Worm (Caenorhabditis elegans) whole organism, L1 larva: Measurements from ENCODE around the gene psmd-9.
A peak's percentile ranks its signal among the peaks of the same experiment; 100 is the strongest.

Experiments used
- C04F5.9 ChIP-seq: sonication (generic microtip); optimal IDR thresholded peaks from 2 replicates; lab custom pipeline; 2016; ENCODE audit warnings: missing genetic modification characterization, missing compliant biosample characterization
- Y116A8C.19 ChIP-seq: sonication (generic microtip); optimal IDR thresholded peaks from 2 replicates; lab custom pipeline; 2016; ENCODE audit warnings: missing compliant biosample characterization, missing genetic modification characterization, borderline replicate concordance
- alr-1 ChIP-seq: fragments of 200-800 bp; sonication (Bioruptor generic); optimal IDR thresholded peaks from 2 replicates; lab custom pipeline; 2018; ENCODE audit warnings: borderline replicate concordance, mild to moderate bottlenecking, missing genetic modification characterization, missing compliant biosample characterization
- ama-1 ChIP-seq: fragments of 150-350 bp; optimal IDR thresholded peaks from 2 replicates; lab custom pipeline; 2014
- blmp-1 ChIP-seq: fragments of 150-350 bp; optimal IDR thresholded peaks from 2 replicates; lab custom pipeline; 2014; ENCODE audit warnings: missing biosample characterization, missing genetic modification characterization
- ceh-82 ChIP-seq, 3 experiments: fragments of 150-350 bp in 1 of 3; sonication (generic microtip) in 2 of 3; optimal IDR thresholded peaks; 2 replicates each; lab custom pipeline; 2014 to 2017; ENCODE audit warnings: missing biosample characterization in 3 of 3, missing genetic modification characterization in 3 of 3
- ceh-88 ChIP-seq: fragments of 200-800 bp; sonication (Bioruptor generic); IDR thresholded peaks from 2 replicates; pipeline ENCODE4 v1.3.6; 2022; ENCODE audit warnings: missing genetic modification characterization, missing compliant biosample characterization
- ceh-90 ChIP-seq: sonication (generic microtip); optimal IDR thresholded peaks from 2 replicates; lab custom pipeline; 2016; ENCODE audit warnings: missing genetic modification characterization, missing compliant biosample characterization
- ces-1 ChIP-seq: fragments of 150-350 bp; optimal IDR thresholded peaks from 2 replicates; lab custom pipeline; 2014; ENCODE audit warnings: missing biosample characterization, missing genetic modification reagents, missing genetic modification characterization
- dsc-1 ChIP-seq: sonication (generic microtip); optimal IDR thresholded peaks from 2 replicates; lab custom pipeline; 2016; ENCODE audit warnings: mild to moderate bottlenecking, missing genetic modification characterization, missing compliant biosample characterization
- efl-1 ChIP-seq, 4 experiments: fragments of 150-350 bp; optimal IDR thresholded peaks in 3 of 4; peaks in 1 of 4; 1 replicate in 1 of 4; 2 replicates in 3 of 4; lab custom pipeline; 2014; ENCODE audit warnings: missing biosample characterization in 2 of 4, missing genetic modification characterization in 2 of 4, missing genetic modification reagents in 2 of 4
- egl-13 ChIP-seq: sonication (generic microtip); optimal IDR thresholded peaks from 2 replicates; lab custom pipeline; 2016; ENCODE audit warnings: missing genotype, missing genetic modification reagents, missing genetic modification characterization, missing compliant biosample characterization
- elt-2 ChIP-seq: sonication (generic microtip); optimal IDR thresholded peaks from 2 replicates; lab custom pipeline; 2016; ENCODE audit warnings: missing genetic modification characterization, mild to moderate bottlenecking, inconsistent platforms, missing compliant biosample characterization, missing genetic modification reagents
- elt-3 ChIP-seq, 6 experiments: fragments of 150-350 bp in 1 of 6; sonication (generic microtip); optimal IDR thresholded peaks; 2 replicates each; lab custom pipeline; 2017 to 2018; ENCODE audit warnings: missing biosample characterization in 6 of 6, missing genetic modification characterization in 6 of 6, inconsistent platforms in 1 of 6
- ets-5 ChIP-seq: fragments of 200-800 bp; sonication (Bioruptor generic); IDR thresholded peaks from 2 replicates; pipeline ENCODE4 v1.3.6; 2022; ENCODE audit warnings: missing genetic modification characterization, missing compliant biosample characterization
- fkh-10 ChIP-seq: sonication (generic microtip); optimal IDR thresholded peaks from 2 replicates; lab custom pipeline; 2017; ENCODE audit warnings: missing biosample characterization, missing genetic modification reagents, missing genetic modification characterization
- fkh-4 ChIP-seq: sonication (generic microtip); optimal IDR thresholded peaks from 2 replicates; lab custom pipeline; 2016; ENCODE audit warnings: missing compliant biosample characterization, missing genetic modification characterization, borderline replicate concordance
- fkh-8 ChIP-seq: sonication (generic microtip); optimal IDR thresholded peaks from 2 replicates; lab custom pipeline; 2016; ENCODE audit warnings: mild to moderate bottlenecking, missing genetic modification characterization, missing compliant biosample characterization
- fos-1 ChIP-seq: fragments of 150-350 bp; optimal IDR thresholded peaks from 2 replicates; lab custom pipeline; 2014; ENCODE audit warnings: missing biosample characterization, missing genetic modification characterization
- hlh-4 ChIP-seq: sonication (generic microtip); optimal IDR thresholded peaks from 2 replicates; lab custom pipeline; 2016; ENCODE audit warnings: mild to moderate bottlenecking, missing genetic modification characterization, missing compliant biosample characterization
- isw-1 ChIP-seq: fragments of 200-800 bp; sonication (Bioruptor generic); IDR thresholded peaks from 2 replicates; pipeline ENCODE4 v1.3.6; 2022; ENCODE audit warnings: missing genetic modification characterization, missing compliant biosample characterization
- lin-14 ChIP-seq: fragments of 200-800 bp; sonication (Bioruptor generic); optimal IDR thresholded peaks from 2 replicates; lab custom pipeline; 2018; ENCODE audit warnings: mild to moderate bottlenecking, missing genetic modification characterization, moderate library complexity, missing compliant biosample characterization
- lin-15B ChIP-seq: fragments of 150-350 bp; sonication (generic microtip); optimal IDR thresholded peaks from 3 replicates; lab custom pipeline; 2014; ENCODE audit warnings: missing biosample characterization, missing genetic modification characterization
- lin-35 ChIP-seq, 2 experiments: fragments of 150-350 bp; optimal IDR thresholded peaks; 2 replicates each; lab custom pipeline; 2014; ENCODE audit warnings: missing biosample characterization in 2 of 2, missing genetic modification characterization in 2 of 2, missing genetic modification reagents in 2 of 2
- lin-39 ChIP-seq: fragments of 150-350 bp; optimal IDR thresholded peaks from 2 replicates; lab custom pipeline; 2014; ENCODE audit warnings: missing biosample characterization, missing genetic modification reagents, missing genetic modification characterization
- mdl-1 ChIP-seq, 2 experiments: fragments of 150-350 bp; optimal IDR thresholded peaks; 2 replicates each; lab custom pipeline; 2014 to 2017; ENCODE audit warnings: missing biosample characterization in 2 of 2, missing genetic modification characterization in 2 of 2, inconsistent platforms in 1 of 2
- mep-1 ChIP-seq: fragments of 150-350 bp; optimal IDR thresholded peaks from 2 replicates; lab custom pipeline; 2014; ENCODE audit warnings: missing biosample characterization, missing genetic modification characterization
- nhr-12 ChIP-seq: sonication (generic microtip); optimal IDR thresholded peaks from 2 replicates; lab custom pipeline; 2017; ENCODE audit warnings: missing biosample characterization, missing genetic modification characterization
- nhr-19 ChIP-seq: fragments of 200-800 bp; sonication (Bioruptor generic); conservative IDR thresholded peaks from 2 replicates; pipeline ENCODE4 v1.3.6; 2022; ENCODE audit warnings: missing genetic modification characterization, missing compliant biosample characterization
- nhr-47 ChIP-seq: sonication (generic microtip); optimal IDR thresholded peaks from 2 replicates; lab custom pipeline; 2016; ENCODE audit warnings: mild to moderate bottlenecking, missing genetic modification characterization, moderate library complexity, missing compliant biosample characterization
- nhr-76 ChIP-seq: sonication (generic microtip); optimal IDR thresholded peaks from 2 replicates; lab custom pipeline; 2017; ENCODE audit warnings: missing biosample characterization, missing genetic modification characterization
- nhr-85 ChIP-seq: sonication (generic microtip); peaks from one replicate; lab custom pipeline; 2016; ENCODE audit warnings: missing genetic modification characterization, inconsistent platforms, missing compliant biosample characterization
- pax-3 ChIP-seq: fragments of 200-800 bp; sonication (Bioruptor generic); optimal IDR thresholded peaks from 2 replicates; lab custom pipeline; 2018; ENCODE audit warnings: mild to moderate bottlenecking, missing genetic modification characterization, moderate library complexity, missing compliant biosample characterization
- pqm-1 ChIP-seq: sonication (generic microtip); optimal IDR thresholded peaks from 3 replicates; lab custom pipeline; 2017; ENCODE audit warnings: missing biosample characterization, missing genetic modification characterization
- rnt-1 ChIP-seq: sonication (generic microtip); optimal IDR thresholded peaks from 2 replicates; lab custom pipeline; 2016; ENCODE audit warnings: mild to moderate bottlenecking, missing genetic modification characterization, moderate library complexity, missing compliant biosample characterization
- snpc-4 ChIP-seq: fragments of 150-350 bp; optimal IDR thresholded peaks from 2 replicates; lab custom pipeline; 2014; ENCODE audit warnings: missing biosample characterization, missing genetic modification characterization
- unc-130 ChIP-seq: fragments of 150-350 bp; optimal IDR thresholded peaks from 2 replicates; lab custom pipeline; 2017; ENCODE audit warnings: missing biosample characterization, missing genetic modification characterization, inconsistent platforms
- unc-30 ChIP-seq: sonication (generic microtip); optimal IDR thresholded peaks from 2 replicates; lab custom pipeline; 2017; ENCODE audit warnings: missing biosample characterization, missing genetic modification characterization
- unc-86 ChIP-seq: sonication (generic microtip); optimal IDR thresholded peaks from 2 replicates; lab custom pipeline; 2016; ENCODE audit warnings: missing genetic modification characterization, missing compliant biosample characterization
- unc-98 ChIP-seq: fragments of 200-800 bp; sonication (Bioruptor generic); IDR thresholded peaks from 2 replicates; pipeline ENCODE4 v1.3.6; 2022; ENCODE audit warnings: missing genetic modification characterization, missing compliant biosample characterization
- xbp-1 ChIP-seq: sonication (generic microtip); optimal IDR thresholded peaks from 2 replicates; lab custom pipeline; 2016; ENCODE audit warnings: missing genetic modification characterization, missing compliant biosample characterization
- zag-1 ChIP-seq: fragments of 150-350 bp; optimal IDR thresholded peaks from 2 replicates; lab custom pipeline; 2014; ENCODE audit warnings: missing biosample characterization, missing genetic modification characterization
- zip-4 ChIP-seq: fragments of 200-800 bp; sonication (Bioruptor generic); optimal IDR thresholded peaks from 2 replicates; lab custom pipeline; 2018; ENCODE audit warnings: mild to moderate bottlenecking, missing genetic modification characterization, moderate library complexity, missing compliant biosample characterization
- ztf-11 ChIP-seq, 2 experiments: sonication (generic microtip); optimal IDR thresholded peaks; 2 replicates each; lab custom pipeline; 2016 to 2017; ENCODE audit warnings: missing genetic modification characterization in 2 of 2, missing biosample characterization in 1 of 2, missing compliant biosample characterization in 1 of 2

psmd-9 gene

ce11 chrII:6926488-6926887 lies 24.6 kb downstream of the psmd-9 start (continued):
- no peak for TF ChIP-seq ceh-90 (tag; lab: Kevin White, UChicago)
- peak; percentile 59 for TF ChIP-seq fkh-10 (GFP tag; lab: Kevin White, UChicago)
- TF ChIP-seq fkh-8 (tag; lab: Kevin White, UChicago): peak; percentile 79
- TF ChIP-seq lin-15B (tag; lab: Kevin White, UChicago): no peak
- TF ChIP-seq ces-1 (GFP tag; lab: Kevin White, UChicago): no peak
- no peak for TF ChIP-seq fkh-4 (tag; lab: Kevin White, UChicago)
- TF ChIP-seq alr-1 (tag; lab: Kevin White, UChicago): no peak
- TF ChIP-seq lin-35 (GFP tag; optimal IDR thresholded peaks at IDR 0.05; lab: Kevin White, UChicago): peak; percentile 56 to 57
- peak; percentile 34 for TF ChIP-seq unc-130 (tag; lab: Kevin White, UChicago)
- peak; percentile 35 for TF ChIP-seq elt-2 (tag; lab: Kevin White, UChicago)
- peak; percentile 32 for TF ChIP-seq egl-13
- TF ChIP-seq elt-3 (tag; optimal IDR thresholded peaks at IDR 0.05; lab: Kevin White, UChicago): peak in 2 of 6 experiments; percentile 33 to 44
- TF ChIP-seq nhr-85 (tag; lab: Kevin White, UChicago): peak; percentile 71
- no peak for TF ChIP-seq unc-30 (tag; lab: Kevin White, UChicago)
- no peak for TF ChIP-seq ets-5 (GFP tag; lab: Robert Waterston, UW)

- TF ChIP-seq ets-5 (GFP tag; lab: Robert Waterston, UW): no peak
- TF ChIP-seq xbp-1 (tag; lab: Kevin White, UChicago): no peak
- TF ChIP-seq nhr-12: no peak
- TF ChIP-seq lin-35 (GFP tag; optimal IDR thresholded peaks at IDR 0.05; lab: Kevin White, UChicago): no peak
- TF ChIP-seq pqm-1 (tag; lab: Kevin White, UChicago): no peak
- TF ChIP-seq mep-1 (tag; lab: Kevin White, UChicago): no peak
- no peak for TF ChIP-seq C04F5.9
- no peak for TF ChIP-seq snpc-4 (tag; lab: Kevin White, UChicago)
- TF ChIP-seq hlh-4 (tag; lab: Kevin White, UChicago): peak; percentile 33
- TF ChIP-seq ztf-11 (tag; optimal IDR thresholded peaks at IDR 0.05; lab: Kevin White, UChicago): peak in 1 of 2 experiments; percentile 10
- no peak for TF ChIP-seq zag-1
Measured at ce11 chrII:6927034-6927433, 25.1 kb downstream of the psmd-9 start.

- TF ChIP-seq ztf-11 (tag; optimal IDR thresholded peaks at IDR 0.05; lab: Kevin White, UChicago) (no peak), unc-30 (tag; lab: Kevin White, UChicago) (no peak), nhr-47 (tag; lab: Kevin White, UChicago) (no peak), mdl-1 (tag; optimal IDR thresholded peaks at IDR 0.05; lab: Kevin White, UChicago) (no peak), ets-5 (GFP tag; lab: Robert Waterston, UW) (no peak), lin-15B (tag; lab: Kevin White, UChicago) (no peak), lin-35 (GFP tag; optimal IDR thresholded peaks at IDR 0.05; lab: Kevin White, UChicago) (peak in 1 of 2 experiments; percentile 30), unc-130 (tag; lab: Kevin White, UChicago) (no peak), blmp-1 (tag; lab: Kevin White, UChicago) (peak; percentile 14), fkh-4 (tag; lab: Kevin White, UChicago) (no peak), efl-1 (optimal IDR thresholded peaks at IDR 0.05; lab: Kevin White, UChicago) (no peak), efl-1 (GFP tag; optimal IDR thresholded peaks at IDR 0.05 in 1 of 2; lab: Kevin White, UChicago) (no peak), nhr-76 (tag; lab: Kevin White, UChicago) (no peak)
- TF ChIP-seq, all 84 proteins: peak for 2
Measured at ce11 chrII:6927603-6928002, 25.7 kb downstream of the psmd-9 start, which contains the start of gene F22D3.4. Gene F22D3.4 (minus strand): TSS chrII:6927603.

ce11 chrII:6928416-6928815 lies 26.5 kb downstream of the psmd-9 start, which contains the start of gene flcn-1:
Gene flcn-1 (plus strand): TSS chrII:6928763.
- TF ChIP-seq rnt-1 (peak; percentile 40), xbp-1 (tag; lab: Kevin White, UChicago) (peak; percentile 49), lin-15B (tag; lab: Kevin White, UChicago) (no peak), lin-35 (GFP tag; optimal IDR thresholded peaks at IDR 0.05; lab: Kevin White, UChicago) (peak; percentile 55 to 60), ceh-82 (tag; optimal IDR thresholded peaks at IDR 0.05; lab: Kevin White, UChicago) (peak in 1 of 3 experiments; percentile 10), nhr-85 (tag; lab: Kevin White, UChicago) (peak; percentile 52), mdl-1 (tag; optimal IDR thresholded peaks at IDR 0.05; lab: Kevin White, UChicago) (no peak), unc-98 (GFP tag; lab: Robert Waterston, UW) (no peak), lin-39 (peak; percentile 6), ama-1 (no peak), elt-2 (tag; lab: Kevin White, UChicago) (peak; percentile 41), isw-1 (no peak), fkh-8 (tag; lab: Kevin White, UChicago) (peak; percentile 81), C04F5.9 (peak; percentile 68), fos-1 (tag; lab: Kevin White, UChicago) (peak; percentile 15), ceh-88 (GFP tag; lab: Robert Waterston, UW) (no peak), pax-3 (tag; lab: Kevin White, UChicago) (no peak), zip-4 (GFP tag; lab: Kevin White, UChicago) (no peak), dsc-1 (tag; lab: Kevin White, UChicago) (peak; percentile 7), blmp-1 (tag; lab: Kevin White, UChicago) (peak; percentile 23), Y116A8C.19 (tag; lab: Kevin White, UChicago) (no peak), nhr-19 (peak; percentile 42), lin-14 (GFP tag; lab: Kevin White, UChicago) (peak; percentile 85), unc-86 (tag; lab: Kevin White, UChicago) (no peak)
